Worm (Caenorhabditis elegans) whole organism, L1 larva: ENCODE data around the gene D2096.6.
A peak's percentile ranks its signal among the peaks of the same experiment; 100 is the strongest.
"Not testable (repeated sequence)": the region's sequence is repeated elsewhere in the genome, so short reads cannot be mapped to it uniquely, and the experiment has no call there.

Source experiments
- C04F5.9 ChIP-seq: sonication (generic microtip); optimal IDR thresholded peaks from 2 replicates; lab custom pipeline; 2016; ENCODE audit warnings: missing genetic modification characterization, missing compliant biosample characterization
- C34B4.2 ChIP-seq: sonication (generic microtip); optimal IDR thresholded peaks from 2 replicates; lab custom pipeline; 2017; ENCODE audit warnings: mild to moderate bottlenecking, missing genetic modification characterization, missing compliant biosample characterization
- blmp-1 ChIP-seq: fragments of 150-350 bp; optimal IDR thresholded peaks from 2 replicates; lab custom pipeline; 2014; ENCODE audit warnings: missing biosample characterization, missing genetic modification characterization
- efl-1 ChIP-seq, 4 experiments: fragments of 150-350 bp; optimal IDR thresholded peaks in 3 of 4; peaks in 1 of 4; 1 replicate in 1 of 4; 2 replicates in 3 of 4; lab custom pipeline; 2014; ENCODE audit warnings: missing biosample characterization in 2 of 4, missing genetic modification characterization in 2 of 4, missing genetic modification reagents in 2 of 4
- egl-27 ChIP-seq, 2 experiments: fragments of 150-350 bp in 1 of 2; sonication (generic microtip); optimal IDR thresholded peaks; 3 replicates each; lab custom pipeline; 2017 to 2018; ENCODE audit warnings: missing biosample characterization in 2 of 2, missing genetic modification characterization in 2 of 2, missing genetic modification reagents in 2 of 2
- elt-2 ChIP-seq: sonication (generic microtip); optimal IDR thresholded peaks from 2 replicates; lab custom pipeline; 2016; ENCODE audit warnings: missing genetic modification characterization, mild to moderate bottlenecking, inconsistent platforms, missing compliant biosample characterization, missing genetic modification reagents
- fkh-10 ChIP-seq: sonication (generic microtip); optimal IDR thresholded peaks from 2 replicates; lab custom pipeline; 2017; ENCODE audit warnings: missing biosample characterization, missing genetic modification reagents, missing genetic modification characterization
- fkh-4 ChIP-seq: sonication (generic microtip); optimal IDR thresholded peaks from 2 replicates; lab custom pipeline; 2016; ENCODE audit warnings: missing compliant biosample characterization, missing genetic modification characterization, borderline replicate concordance
- hlh-17 ChIP-seq: fragments of 200-800 bp; sonication (Bioruptor generic); optimal IDR thresholded peaks from 2 replicates; lab custom pipeline; 2018; ENCODE audit warnings: missing genetic modification characterization, mild to moderate bottlenecking, missing compliant biosample characterization, moderate library complexity, borderline replicate concordance
- isw-1 ChIP-seq: fragments of 200-800 bp; sonication (Bioruptor generic); IDR thresholded peaks from 2 replicates; pipeline ENCODE4 v1.3.6; 2022; ENCODE audit warnings: missing genetic modification characterization, missing compliant biosample characterization
- lin-13 ChIP-seq: fragments of 150-350 bp; optimal IDR thresholded peaks from 2 replicates; lab custom pipeline; 2014; ENCODE audit warnings: missing biosample characterization, missing genetic modification reagents, missing genetic modification characterization
- lin-14 ChIP-seq: fragments of 200-800 bp; sonication (Bioruptor generic); optimal IDR thresholded peaks from 2 replicates; lab custom pipeline; 2018; ENCODE audit warnings: mild to moderate bottlenecking, missing genetic modification characterization, moderate library complexity, missing compliant biosample characterization
- lin-15B ChIP-seq: fragments of 150-350 bp; sonication (generic microtip); optimal IDR thresholded peaks from 3 replicates; lab custom pipeline; 2014; ENCODE audit warnings: missing biosample characterization, missing genetic modification characterization
- lin-39 ChIP-seq: fragments of 150-350 bp; optimal IDR thresholded peaks from 2 replicates; lab custom pipeline; 2014; ENCODE audit warnings: missing biosample characterization, missing genetic modification reagents, missing genetic modification characterization
- mef-2 ChIP-seq: fragments of 150-350 bp; optimal IDR thresholded peaks from 2 replicates; lab custom pipeline; 2014; ENCODE audit warnings: missing biosample characterization, missing genetic modification characterization
- nhr-11 ChIP-seq: fragments of 150-350 bp; optimal IDR thresholded peaks from 2 replicates; lab custom pipeline; 2014; ENCODE audit warnings: missing biosample characterization, missing genetic modification characterization
- nhr-20 ChIP-seq: sonication (generic microtip); optimal IDR thresholded peaks from 2 replicates; lab custom pipeline; 2016; ENCODE audit warnings: mild to moderate bottlenecking, missing genetic modification characterization, missing compliant biosample characterization
- nhr-237 ChIP-seq: fragments of 150-350 bp; optimal IDR thresholded peaks from 2 replicates; lab custom pipeline; 2014; ENCODE audit warnings: missing biosample characterization, missing genetic modification characterization
- nhr-47 ChIP-seq: sonication (generic microtip); optimal IDR thresholded peaks from 2 replicates; lab custom pipeline; 2016; ENCODE audit warnings: mild to moderate bottlenecking, missing genetic modification characterization, moderate library complexity, missing compliant biosample characterization
- nhr-71 ChIP-seq: sonication (generic microtip); optimal IDR thresholded peaks from 2 replicates; lab custom pipeline; 2016; ENCODE audit warnings: mild to moderate bottlenecking, missing genetic modification characterization, moderate library complexity, missing compliant biosample characterization
- nhr-77 ChIP-seq: fragments of 150-350 bp; optimal IDR thresholded peaks from 2 replicates; lab custom pipeline; 2014; ENCODE audit warnings: missing biosample characterization, missing genetic modification characterization
- nhr-84 ChIP-seq: sonication (generic microtip); optimal IDR thresholded peaks from 2 replicates; lab custom pipeline; 2017; ENCODE audit warnings: missing biosample characterization, missing genetic modification characterization
- pax-3 ChIP-seq: fragments of 200-800 bp; sonication (Bioruptor generic); optimal IDR thresholded peaks from 2 replicates; lab custom pipeline; 2018; ENCODE audit warnings: mild to moderate bottlenecking, missing genetic modification characterization, moderate library complexity, missing compliant biosample characterization
- pqm-1 ChIP-seq: sonication (generic microtip); optimal IDR thresholded peaks from 3 replicates; lab custom pipeline; 2017; ENCODE audit warnings: missing biosample characterization, missing genetic modification characterization
- rnt-1 ChIP-seq: sonication (generic microtip); optimal IDR thresholded peaks from 2 replicates; lab custom pipeline; 2016; ENCODE audit warnings: mild to moderate bottlenecking, missing genetic modification characterization, moderate library complexity, missing compliant biosample characterization
- snu-23 ChIP-seq: sonication (generic microtip); optimal IDR thresholded peaks from 2 replicates; lab custom pipeline; 2016; ENCODE audit warnings: missing genetic modification characterization, missing compliant biosample characterization
- sptf-1 ChIP-seq: fragments of 150-350 bp; optimal IDR thresholded peaks from 2 replicates; lab custom pipeline; 2014; ENCODE audit warnings: missing biosample characterization, missing genetic modification characterization
- sup-37 ChIP-seq: fragments of 200-800 bp; sonication (Bioruptor generic); optimal IDR thresholded peaks from 2 replicates; lab custom pipeline; 2018; ENCODE audit warnings: mild to moderate bottlenecking, missing genetic modification characterization, missing compliant biosample characterization
- swsn-7 ChIP-seq: sonication (generic microtip); optimal IDR thresholded peaks from 2 replicates; lab custom pipeline; 2016; ENCODE audit warnings: missing genetic modification characterization, missing compliant biosample characterization
- tbx-2 ChIP-seq: sonication (generic microtip); optimal IDR thresholded peaks from 2 replicates; lab custom pipeline; 2016; ENCODE audit warnings: missing genetic modification characterization, missing compliant biosample characterization
- unc-30 ChIP-seq: sonication (generic microtip); optimal IDR thresholded peaks from 2 replicates; lab custom pipeline; 2017; ENCODE audit warnings: missing biosample characterization, missing genetic modification characterization
- unc-98 ChIP-seq: fragments of 200-800 bp; sonication (Bioruptor generic); IDR thresholded peaks from 2 replicates; pipeline ENCODE4 v1.3.6; 2022; ENCODE audit warnings: missing genetic modification characterization, missing compliant biosample characterization
- vab-15 ChIP-seq: sonication (generic microtip); optimal IDR thresholded peaks from 2 replicates; lab custom pipeline; 2017; ENCODE audit warnings: missing genotype, mild to moderate bottlenecking, missing genetic modification characterization, missing compliant biosample characterization
- zag-1 ChIP-seq: fragments of 150-350 bp; optimal IDR thresholded peaks from 2 replicates; lab custom pipeline; 2014; ENCODE audit warnings: missing biosample characterization, missing genetic modification characterization

Gene D2096.6

ce11 chrIV:8358492-8358891, 10.5 kb downstream of the D2096.6 start, which contains the start of gene D2096.13:
Gene D2096.13, minus strand, starts transcription at chrIV:8358592.
- TF ChIP-seq lin-15B (tag; lab: Kevin White, UChicago) (no peak), fkh-4 (tag; lab: Kevin White, UChicago) (no peak), zag-1 (no peak), fkh-10 (GFP tag; lab: Kevin White, UChicago) (no peak), pqm-1 (no peak), nhr-77 (no peak), pax-3 (tag; lab: Kevin White, UChicago) (no peak), snu-23 (GFP tag; lab: Kevin White, UChicago) (no peak), nhr-71 (tag; lab: Kevin White, UChicago) (no peak), lin-13 (GFP tag; lab: Kevin White, UChicago) (no peak), unc-30 (no peak), tbx-2 (no peak), nhr-237 (no peak), nhr-11 (tag; lab: Kevin White, UChicago) (no peak), sup-37 (no peak)

- TF ChIP-seq unc-30 (no peak), efl-1 (optimal IDR thresholded peaks at IDR 0.05; lab: Kevin White, UChicago) (no peak), efl-1 (GFP tag; optimal IDR thresholded peaks at IDR 0.05 in 1 of 2; lab: Kevin White, UChicago) (peak in 1 of 2 experiments; percentile 81), C04F5.9 (tag; lab: Kevin White, UChicago) (no peak)
Observed at ce11 chrIV:8357299-8357698, 11.7 kb downstream of the D2096.6 start.

- TF ChIP-seq efl-1 (optimal IDR thresholded peaks at IDR 0.05; lab: Kevin White, UChicago), result no peak
- peak in 1 of 2 experiments; percentile 60 for TF ChIP-seq efl-1 (GFP tag; optimal IDR thresholded peaks at IDR 0.05 in 1 of 2; lab: Kevin White, UChicago)
- TF ChIP-seq rnt-1 (tag; lab: Kevin White, UChicago), result no peak
Observed at ce11 chrIV:8355592-8355991, 13.4 kb downstream of the D2096.6 start, which contains the start of the genes F17E9.2 and col-116. Gene F17E9.2, plus strand, starts transcription at chrIV:8355892. Gene col-116, plus strand, starts transcription at chrIV:8355906.

DNA sequence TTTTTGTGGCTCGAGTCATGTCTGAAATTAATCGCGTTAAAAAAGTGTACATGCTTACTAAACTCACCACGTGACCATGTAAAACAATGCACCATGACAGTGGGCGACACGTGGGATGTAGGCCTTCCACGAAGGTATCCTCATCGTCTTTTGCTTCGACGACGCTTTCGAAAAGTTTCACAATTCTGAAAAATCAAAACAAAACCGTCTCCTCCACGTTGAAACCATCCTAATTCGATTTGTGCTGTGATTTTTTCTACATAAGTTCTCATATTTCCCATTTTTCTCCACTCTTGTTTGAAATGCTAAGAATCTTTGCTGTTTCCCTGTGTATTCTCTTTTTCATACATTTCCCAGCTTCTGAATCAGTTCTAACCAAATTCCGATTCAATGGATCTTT, 14.5 kb downstream of the D2096.6 start, which contains the start of gene F17E9.3:
Gene F17E9.3 (plus strand): TSS at position 301 of the 400 bp plus-strand sequence.
- TF ChIP-seq blmp-1 (tag; lab: Kevin White, UChicago) (no peak), mef-2 (tag; lab: Kevin White, UChicago) (no peak), nhr-237 (no peak), lin-39 (tag; lab: Kevin White, UChicago) (no peak), sup-37 (no peak)

DNA sequence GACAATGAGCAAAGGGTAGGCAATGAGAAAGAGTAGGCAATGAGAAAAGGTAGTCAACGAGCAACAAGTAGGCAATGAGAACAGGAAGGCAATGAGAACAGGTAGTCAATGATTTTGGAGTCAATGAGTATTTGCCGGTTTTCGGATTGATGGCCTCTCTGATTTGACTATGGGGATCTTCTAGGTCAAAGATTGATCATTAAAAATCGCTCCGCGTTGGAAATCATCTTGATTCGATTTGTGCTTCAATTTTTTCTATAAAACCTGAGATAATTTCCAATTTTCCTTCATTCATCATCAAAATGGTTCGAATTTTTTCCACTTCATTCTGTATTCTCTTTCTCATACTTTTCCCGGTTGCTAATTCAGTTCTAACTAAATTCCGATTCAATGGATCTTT, 17.0 kb downstream of the D2096.6 start, which contains the start of gene F17E9.16:
Gene F17E9.16 (plus strand): TSS at position 301 of the 400 bp plus-strand sequence.
- not testable (repeated sequence) for TF ChIP-seq nhr-20 (tag; lab: Kevin White, UChicago); unc-30; fkh-10 (GFP tag; lab: Kevin White, UChicago)
- TF ChIP-seq, all 84 proteins: peak for 0; not testable (repeated sequence) for 84

DNA sequence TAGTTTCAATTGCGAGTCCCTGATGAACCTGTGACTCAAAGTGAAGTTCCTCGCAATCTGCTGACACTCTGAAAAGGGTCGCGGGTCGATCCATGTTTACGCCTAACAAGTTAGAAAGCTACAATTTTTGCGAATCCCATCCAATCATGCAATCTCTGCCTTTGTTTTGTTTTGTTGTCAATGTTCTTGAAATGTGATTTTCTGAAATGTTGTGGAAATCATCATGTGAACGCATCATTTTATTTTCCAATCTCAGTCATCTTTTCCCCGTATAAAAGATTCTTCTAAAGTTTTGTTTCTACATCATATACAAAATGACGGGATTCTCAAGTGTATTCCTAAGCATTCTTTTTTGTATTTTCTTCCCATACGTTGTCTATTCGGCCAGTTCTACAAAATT, 21.0 kb downstream of the D2096.6 start, which contains the start of gene F17E9.4:
Gene F17E9.4 (plus strand): TSS at position 301 of the 400 bp plus-strand sequence.
- TF ChIP-seq nhr-84 (no peak), hlh-17 (GFP tag; lab: Kevin White, UChicago) (no peak), mef-2 (tag; lab: Kevin White, UChicago) (no peak), isw-1 (no peak)
- TF ChIP-seq, all 84 proteins: peak for 0

DNA sequence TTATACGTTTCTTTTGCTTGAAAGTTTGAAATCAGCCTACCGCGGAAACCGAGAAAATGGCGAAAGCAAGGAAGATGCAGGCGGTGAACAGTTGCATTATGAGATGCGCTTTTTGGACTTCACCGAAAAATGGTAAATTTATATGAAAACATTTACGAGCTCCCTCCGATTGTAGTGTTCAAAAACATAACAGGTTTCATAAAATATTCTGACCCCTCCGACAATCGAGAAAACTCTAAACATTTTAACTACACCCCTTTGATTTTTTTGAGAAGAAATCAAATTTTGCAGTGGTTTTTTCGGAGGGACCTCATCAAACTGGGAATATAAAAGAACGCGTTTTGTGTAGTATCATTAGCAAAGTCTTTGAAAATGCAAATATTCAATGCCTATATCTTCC, 22.0 kb downstream of the D2096.6 start, which contains the start of the genes F17E9.18 and F17E9.15:
Gene F17E9.18 (minus strand): TSS at position 101 of the 400 bp plus-strand sequence.
Gene F17E9.15 (plus strand): TSS at position 368 of the 400 bp plus-strand sequence.
- TF ChIP-seq C34B4.2 (tag; lab: Kevin White, UChicago), result no peak
- no peak for TF ChIP-seq lin-14 (GFP tag; lab: Kevin White, UChicago)
- no peak for TF ChIP-seq nhr-47 (tag; lab: Kevin White, UChicago)
- TF ChIP-seq egl-27 (tag; optimal IDR thresholded peaks at IDR 0.05; lab: Kevin White, UChicago), result no peak
- TF ChIP-seq fkh-4 (tag; lab: Kevin White, UChicago), result no peak
- no peak for TF ChIP-seq lin-15B (tag; lab: Kevin White, UChicago)
- TF ChIP-seq nhr-237, result no peak
- TF ChIP-seq rnt-1 (tag; lab: Kevin White, UChicago), result no peak
- TF ChIP-seq unc-98, result no peak
- no peak for TF ChIP-seq swsn-7 (tag; lab: Kevin White, UChicago)
- no peak for TF ChIP-seq hlh-17 (GFP tag; lab: Kevin White, UChicago)
- no peak for TF ChIP-seq sptf-1 (tag; lab: Kevin White, UChicago)
- TF ChIP-seq nhr-71 (tag; lab: Kevin White, UChicago), result no peak
- TF ChIP-seq elt-2, result no peak
- TF ChIP-seq vab-15 (tag; lab: Kevin White, UChicago), result no peak
